Worm (Caenorhabditis elegans) whole organism, L3 larva: ENCODE data around the gene srh-113.

Experiments used
- fos-1 ChIP-seq: fragments of 150-350 bp; optimal IDR thresholded peaks from 2 replicates; lab custom pipeline; 2014; ENCODE audit warnings: missing biosample characterization, missing genetic modification characterization
- pha-4 ChIP-seq: fragments of 150-350 bp; optimal IDR thresholded peaks from 2 replicates; lab custom pipeline; 2014; ENCODE audit warnings: missing biosample characterization, missing genetic modification reagents, missing genetic modification characterization
- skn-1 ChIP-seq: fragments of 150-350 bp; optimal IDR thresholded peaks from 2 replicates; lab custom pipeline; 2014; ENCODE audit warnings: missing biosample characterization, missing genetic modification characterization
- unc-62 ChIP-seq: fragments of 150-350 bp; sonication (generic microtip); optimal IDR thresholded peaks from 4 replicates; lab custom pipeline; 2014; ENCODE audit warnings: missing biosample characterization, missing genetic modification reagents, missing genetic modification characterization

ce11 chrV:17226119-17226518, 13.3 kb downstream of the srh-113 start, which contains the start of gene srh-112:
- TF ChIP-seq unc-62 (GFP tag; lab: Kevin White, UChicago) = no peak
- TF ChIP-seq pha-4 (tag; lab: Kevin White, UChicago) = no peak
- TF ChIP-seq skn-1 = no peak
- no peak for TF ChIP-seq fos-1 (tag; lab: Kevin White, UChicago)
